Fruit fly (Drosophila melanogaster): ENCODE data around the gene Ir87a.

dm6 chr3R:13452261-13452660 lies 32.2 kb downstream of the Ir87a start:
- no peak for TF ChIP-seq CG11617 (GFP tag; optimal IDR thresholded peaks at IDR 0.05)
- no peak for TF ChIP-seq tj (GFP tag; optimal IDR thresholded peaks at IDR 0.05)
- TF ChIP-seq CG14711 (tag; optimal IDR thresholded peaks at IDR 0.05) = no peak
- no peak for TF ChIP-seq Crg-1 (GFP tag; optimal IDR thresholded peaks at IDR 0.05)
- TF ChIP-seq CG5204 (GFP tag; optimal IDR thresholded peaks at IDR 0.05) = no peak
- TF ChIP-seq ovo (GFP tag; optimal IDR thresholded peaks at IDR 0.05) = no peak
- no peak for TF ChIP-seq Mnt (GFP tag; optimal IDR thresholded peaks at IDR 0.05)
- no peak for TF ChIP-seq bab1 (GFP tag; optimal IDR thresholded peaks at IDR 0.05)
- TF ChIP-seq Clk (GFP tag; optimal IDR thresholded peaks at IDR 0.05) = no peak
